Fruit fly (Drosophila melanogaster): Measurements from ENCODE around the gene corn.

- TF ChIP-seq CG11617 (GFP tag; optimal IDR thresholded peaks at IDR 0.05) (no peak), Clk (GFP tag; optimal IDR thresholded peaks at IDR 0.05) (no peak), Hr96 (GFP tag; optimal IDR thresholded peaks at IDR 0.05) (no peak), kay (GFP tag; ENCODE audit: borderline replicate concordance) (no peak)
These were observed at the start of gene corn for dm6 chr3L:7156890-7157289.

Measured in whole organism, adult.